Worm (Caenorhabditis elegans): ENCODE data around the gene cpg-20.

DNA sequence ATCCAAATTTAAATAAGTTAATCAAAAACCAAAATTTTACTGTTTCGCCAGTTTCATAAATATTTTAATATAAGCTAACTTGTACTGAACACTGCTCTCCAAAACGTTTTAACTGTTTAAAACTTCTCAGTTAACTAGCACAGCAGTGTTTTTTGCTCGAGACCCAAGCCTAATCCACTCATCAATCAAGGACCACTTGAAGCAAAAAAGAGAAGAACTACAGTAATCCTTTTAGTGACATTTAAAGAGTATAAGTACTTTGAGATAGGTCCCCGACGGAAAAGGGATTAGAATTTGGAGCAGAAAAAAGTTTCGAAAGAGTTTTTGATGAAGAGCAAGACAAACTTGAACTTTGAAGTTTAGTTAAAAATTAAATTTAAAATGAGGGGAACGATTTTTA, 11.4 kb downstream of the cpg-20 start:
- TF ChIP-seq nhr-28 (tag; optimal IDR thresholded peaks at IDR 0.05) (no peak), unc-39 (tag; optimal IDR thresholded peaks at IDR 0.05) (no peak), blmp-1 (tag; optimal IDR thresholded peaks at IDR 0.05) (no peak), snpc-4 (tag; optimal IDR thresholded peaks at IDR 0.05) (no peak), zip-8 (tag; optimal IDR thresholded peaks at IDR 0.05) (no peak)

All from whole organism, mixed stage, embryonic.